Fruit fly (Drosophila melanogaster): ENCODE results near the gene CG32086.

The CG32086 gene

DNA sequence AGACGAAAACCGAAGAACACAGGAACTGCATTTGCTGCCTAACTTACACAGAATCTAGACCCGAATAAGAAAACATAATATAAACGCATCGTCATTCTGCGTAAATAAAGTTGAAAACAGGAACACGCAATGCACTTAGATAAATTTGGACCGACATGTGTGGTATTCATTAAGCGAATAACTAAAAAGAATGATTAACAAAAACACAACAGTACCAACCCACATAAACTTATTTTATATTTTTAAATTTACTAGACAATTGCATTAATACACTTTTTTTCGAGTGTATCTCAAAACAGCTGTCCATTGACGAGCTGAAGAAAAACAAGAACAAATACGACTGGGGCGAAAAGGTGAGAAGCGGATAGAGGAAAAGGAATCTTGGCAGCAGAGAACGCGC, 29.5 kb downstream of the CG32086 start (continued):
- TF ChIP-seq CG11085 (GFP tag; IDR thresholded peaks at IDR 0.05) (0 out of 2 replicates have a peak, but pooled peaks have one; percentile 22), CG6765 (GFP tag; optimal IDR thresholded peaks at IDR 0.05) (no peak), CG17328 (GFP tag; IDR thresholded peaks at IDR 0.05) (peak; percentile 83), tgo (GFP tag; IDR thresholded peaks at IDR 0.05) (peak; percentile 71), CG14667 (GFP tag; IDR thresholded peaks at IDR 0.05) (peak; percentile 60), HmgD (GFP tag; optimal IDR thresholded peaks at IDR 0.05) (no peak), CG1832 (GFP tag; optimal IDR thresholded peaks at IDR 0.05) (no peak), aop (GFP tag; IDR thresholded peaks at IDR 0.05) (peak; percentile 63; the same call in 1 of the 2 replicates), CG14965 (GFP tag; optimal IDR thresholded peaks at IDR 0.05; ENCODE audit: borderline replicate concordance) (peak; percentile 46), CG34376 (GFP tag; optimal IDR thresholded peaks at IDR 0.05) (no peak), C15 (GFP tag; IDR thresholded peaks at IDR 0.05) (0 out of 3 replicates have a peak, but pooled peaks have one; percentile 7), chinmo (GFP tag; IDR thresholded peaks at IDR 0.05; ENCODE audit: partially characterized antibody) (no peak), slp2 (GFP tag; optimal IDR thresholded peaks at IDR 0.05) (peak; percentile 64), jumu (GFP tag; optimal IDR thresholded peaks at IDR 0.05) (peak; percentile 66), CG15073 (GFP tag; optimal IDR thresholded peaks at IDR 0.05) (no peak), CG9932 (GFP tag; IDR thresholded peaks at IDR 0.05) (peak; percentile 20; the same call in 1 of the 2 replicates), Deaf1 (tag; optimal IDR thresholded peaks at IDR 0.05) (peak; percentile 53), Hr39 (optimal IDR thresholded peaks at IDR 0.05) (no peak), lbe (GFP tag; optimal IDR thresholded peaks at IDR 0.05) (peak; percentile 15), tup (GFP tag; optimal IDR thresholded peaks at IDR 0.05) (peak; percentile 51), tin (GFP tag; optimal IDR thresholded peaks at IDR 0.05) (peak; percentile 85), vfl (GFP tag; optimal IDR thresholded peaks at IDR 0.05) (peak; percentile 33), crol (GFP tag; IDR thresholded peaks at IDR 0.05) (no peak), ttk (GFP tag; IDR thresholded peaks at IDR 0.05) (peak; percentile 65), da (GFP tag; optimal IDR thresholded peaks at IDR 0.05) (peak; percentile 58), D19B (GFP tag; optimal IDR thresholded peaks at IDR 0.05) (no peak), dmrt11E (tag; optimal IDR thresholded peaks at IDR 0.05) (peak; percentile 97), Awh (GFP tag; IDR thresholded peaks at IDR 0.05) (peak; percentile 61), CG11695 (GFP tag; IDR thresholded peaks at IDR 0.05) (peak; percentile 81), tio (GFP tag; optimal IDR thresholded peaks at IDR 0.05) (peak; percentile 78), ro (GFP tag; IDR thresholded peaks at IDR 0.05) (peak; percentile 67; the same call in 1 of the 2 replicates), CG13624 (GFP tag; optimal IDR thresholded peaks at IDR 0.05) (peak; percentile 48), ERR (GFP tag; optimal IDR thresholded peaks at IDR 0.05) (no peak), CG11504 (tag; optimal IDR thresholded peaks at IDR 0.05) (peak; percentile 83), CG33557 (GFP tag; optimal IDR thresholded peaks at IDR 0.05) (peak; percentile 94), CG4854 (GFP tag; optimal IDR thresholded peaks at IDR 0.05) (peak; percentile 74), Dfd (GFP tag; optimal IDR thresholded peaks at IDR 0.05) (no peak), yki (optimal IDR thresholded peaks at IDR 0.05) (no peak), ranshi (GFP tag; IDR thresholded peaks at IDR 0.05) (peak; percentile 79), Dek (tag; optimal IDR thresholded peaks at IDR 0.05) (peak; percentile 36), Ada2b (GFP tag; IDR thresholded peaks at IDR 0.05) (peak; percentile 60), gsb (GFP tag; IDR thresholded peaks at IDR 0.05) (no peak), CG11398 (GFP tag; optimal IDR thresholded peaks at IDR 0.05) (peak; percentile 45), Poxn (GFP tag; IDR thresholded peaks at IDR 0.05) (no peak), CG16863 (GFP tag; optimal IDR thresholded peaks at IDR 0.05) (peak; percentile 60), CG15269 (tag; optimal IDR thresholded peaks at IDR 0.05) (peak; percentile 70), Doc3 (GFP tag; IDR thresholded peaks at IDR 0.05; ENCODE audit: partially characterized antibody) (no peak), Atf3 (GFP tag; optimal IDR thresholded peaks at IDR 0.05) (peak; percentile 76), grau (tag; optimal IDR thresholded peaks at IDR 0.05) (peak; percentile 82), CG8089 (GFP tag; optimal IDR thresholded peaks at IDR 0.05) (peak; percentile 59), Myb (GFP tag; optimal IDR thresholded peaks at IDR 0.05) (peak; percentile 32), wor (GFP tag; IDR thresholded peaks at IDR 0.05) (no peak), dmrt99B (tag; optimal IDR thresholded peaks at IDR 0.05) (peak; percentile 83)
